Worm (Caenorhabditis elegans): ENCODE measurements around the gene K05B2.2.

K05B2.2 gene

DNA sequence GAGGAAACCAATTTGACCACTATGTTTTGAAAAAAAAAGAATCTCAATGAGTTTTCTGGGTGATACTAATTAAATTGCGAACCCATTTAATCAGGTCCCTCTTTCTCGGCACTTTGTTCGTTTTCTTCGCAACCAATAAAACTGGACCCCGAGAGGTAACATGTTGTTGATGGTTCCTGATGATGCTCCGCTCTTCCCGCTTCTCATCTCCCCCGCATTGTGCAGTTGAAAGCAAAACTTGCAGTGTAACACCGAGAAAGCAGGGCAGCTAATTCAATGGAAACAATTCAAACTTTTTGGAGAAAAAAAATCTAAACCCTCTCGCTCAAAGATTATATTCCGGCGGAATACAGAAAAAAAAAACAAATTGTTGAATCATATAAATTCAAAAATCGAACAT is 53.6 kb downstream of the K05B2.2 start:
- TF ChIP-seq lin-39 (tag; optimal IDR thresholded peaks at IDR 0.05) (no peak), crh-2 (tag; optimal IDR thresholded peaks at IDR 0.05) (no peak), ceh-82 (tag; optimal IDR thresholded peaks at IDR 0.05) (no peak), ztf-4 (tag; optimal IDR thresholded peaks at IDR 0.05) (no peak), ztf-1 (GFP tag; conservative IDR thresholded peaks at IDR 0.05) (no peak), zag-1 (tag; optimal IDR thresholded peaks at IDR 0.05) (no peak), C34F6.9 (tag; optimal IDR thresholded peaks at IDR 0.05) (no peak), nhr-10 (tag; optimal IDR thresholded peaks at IDR 0.05) (no peak), ztf-11 (tag; optimal IDR thresholded peaks at IDR 0.05) (no peak), snpc-4 (tag; optimal IDR thresholded peaks at IDR 0.05) (no peak), nhr-77 (tag; optimal IDR thresholded peaks at IDR 0.05) (no peak), ZK546.5 (tag; optimal IDR thresholded peaks at IDR 0.05) (no peak), Y55F3AM.14 (GFP tag; optimal IDR thresholded peaks at IDR 0.05) (no peak), lin-11 (tag; optimal IDR thresholded peaks at IDR 0.05) (no peak), nhr-21 (tag; optimal IDR thresholded peaks at IDR 0.05) (no peak), nhr-129 (tag; optimal IDR thresholded peaks at IDR 0.05) (no peak), gmeb-1 (tag; optimal IDR thresholded peaks at IDR 0.05) (no peak), sem-4 (tag; optimal IDR thresholded peaks at IDR 0.05) (no peak), skn-1 (tag; optimal IDR thresholded peaks at IDR 0.05) (no peak)

DNA sequence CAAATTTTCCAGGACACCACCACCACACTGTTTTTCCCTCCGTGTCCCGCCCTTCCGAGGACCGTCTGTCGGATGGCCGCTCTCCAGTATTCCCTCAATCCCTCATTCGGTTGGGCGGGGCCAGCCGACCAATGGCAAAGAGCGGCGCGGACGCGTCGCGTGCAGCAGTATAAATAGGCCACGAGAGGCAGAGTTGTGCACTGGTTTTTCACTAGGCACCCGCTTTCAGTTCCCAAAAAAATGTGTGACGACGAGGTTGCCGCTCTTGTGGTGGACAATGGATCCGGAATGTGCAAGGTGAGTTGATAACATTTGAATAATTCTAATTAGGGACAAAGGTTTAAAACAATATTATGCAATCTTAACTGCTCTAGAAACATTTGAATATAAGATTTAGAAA is 54.5 kb downstream of the K05B2.2 start, which contains the start of gene act-4:
act-4 (plus strand) TSS at position 200 of the 400 bp plus-strand sequence.
- TF ChIP-seq nhr-129 (tag; optimal IDR thresholded peaks at IDR 0.05) = peak; percentile 52
- TF ChIP-seq ceh-16 (tag; optimal IDR thresholded peaks at IDR 0.05) = peak; percentile 21
- TF ChIP-seq sma-3 (GFP tag; optimal IDR thresholded peaks at IDR 0.05) = peak; percentile 33
- peak; percentile 78 for TF ChIP-seq F13H6.1 (tag; optimal IDR thresholded peaks at IDR 0.05)
- peak; percentile 54 for TF ChIP-seq sma-9 (GFP tag; optimal IDR thresholded peaks at IDR 0.05)
- TF ChIP-seq sma-9 (tag; optimal IDR thresholded peaks at IDR 0.05) = no peak
- peak; percentile 96 for TF ChIP-seq ama-1 (optimal IDR thresholded peaks at IDR 0.05)
- no peak for TF ChIP-seq ztf-4 (tag; optimal IDR thresholded peaks at IDR 0.05)
- TF ChIP-seq dmd-4 (tag; optimal IDR thresholded peaks at IDR 0.05) = no peak
- no peak for TF ChIP-seq lin-39 (tag; optimal IDR thresholded peaks at IDR 0.05)
- no peak for TF ChIP-seq ztf-1 (GFP tag; conservative IDR thresholded peaks at IDR 0.05)
- TF ChIP-seq mdl-1 (tag; optimal IDR thresholded peaks at IDR 0.05) = peak; percentile 26 to 58
- no peak for TF ChIP-seq nhr-237 (tag; optimal IDR thresholded peaks at IDR 0.05)
- TF ChIP-seq blmp-1 (tag; optimal IDR thresholded peaks at IDR 0.05; ENCODE audit: insufficient read depth) = no peak
- TF ChIP-seq sem-4 (tag; optimal IDR thresholded peaks at IDR 0.05) = peak; percentile 48
- TF ChIP-seq aly-2 (tag; optimal IDR thresholded peaks at IDR 0.05) = no peak
- TF ChIP-seq Y55F3AM.14 (GFP tag; optimal IDR thresholded peaks at IDR 0.05) = no peak
- TF ChIP-seq nhr-12 (tag; optimal IDR thresholded peaks at IDR 0.05) = no peak
- no peak for TF ChIP-seq nhr-6 (tag; optimal IDR thresholded peaks at IDR 0.05)
- TF ChIP-seq elt-3 (tag; optimal IDR thresholded peaks at IDR 0.05) = no peak
- TF ChIP-seq crh-2 (tag; optimal IDR thresholded peaks at IDR 0.05) = no peak
- peak; percentile 33 for TF ChIP-seq zag-1 (tag; optimal IDR thresholded peaks at IDR 0.05)
- TF ChIP-seq nhr-10 (tag; optimal IDR thresholded peaks at IDR 0.05) = no peak
- TF ChIP-seq alr-1 (tag; optimal IDR thresholded peaks at IDR 0.05) = no peak
- peak; percentile 15 for TF ChIP-seq ceh-82 (tag; optimal IDR thresholded peaks at IDR 0.05)
- no peak for TF ChIP-seq peb-1 (tag; optimal IDR thresholded peaks at IDR 0.05)
- TF ChIP-seq nhr-25 (tag; optimal IDR thresholded peaks at IDR 0.05) = no peak
- no peak for TF ChIP-seq nhr-11 (tag; optimal IDR thresholded peaks at IDR 0.05)
- no peak for TF ChIP-seq fos-1 (tag; optimal IDR thresholded peaks at IDR 0.05)
- TF ChIP-seq nhr-23 (tag; optimal IDR thresholded peaks at IDR 0.05) = no peak
- no peak for TF ChIP-seq gmeb-1 (tag; optimal IDR thresholded peaks at IDR 0.05)
- no peak for TF ChIP-seq elt-1 (tag; optimal IDR thresholded peaks at IDR 0.05)
- peak; percentile 20 for TF ChIP-seq mab-5 (tag; optimal IDR thresholded peaks at IDR 0.05)
- no peak for TF ChIP-seq ztf-11 (tag; optimal IDR thresholded peaks at IDR 0.05)
- no peak for TF ChIP-seq snpc-4 (tag; optimal IDR thresholded peaks at IDR 0.05)
- TF ChIP-seq lin-13 (GFP tag; optimal IDR thresholded peaks at IDR 0.05) = peak; percentile 26
- TF ChIP-seq mbf-1 (tag; optimal IDR thresholded peaks at IDR 0.05) = no peak
- no peak for TF ChIP-seq ZK546.5 (tag; optimal IDR thresholded peaks at IDR 0.05)
- no peak for TF ChIP-seq nhr-77 (tag; optimal IDR thresholded peaks at IDR 0.05)
- no peak for TF ChIP-seq unc-39 (tag; optimal IDR thresholded peaks at IDR 0.05)
- TF ChIP-seq skn-1 (tag; optimal IDR thresholded peaks at IDR 0.05) = no peak
- no peak for TF ChIP-seq lin-11 (tag; optimal IDR thresholded peaks at IDR 0.05)
- TF ChIP-seq unc-55 (GFP tag; optimal IDR thresholded peaks at IDR 0.05) = peak; percentile 43
- TF ChIP-seq R02D3.7 (tag; optimal IDR thresholded peaks at IDR 0.05) = no peak
- TF ChIP-seq nhr-21 (tag; optimal IDR thresholded peaks at IDR 0.05) = no peak
- no peak for TF ChIP-seq egl-27 (tag; optimal IDR thresholded peaks at IDR 0.05)
- peak; percentile 15 to 59 for TF ChIP-seq lsy-2 (tag; optimal IDR thresholded peaks at IDR 0.05)
- peak; percentile 41 for TF ChIP-seq C34F6.9 (tag; optimal IDR thresholded peaks at IDR 0.05)
- no peak for TF ChIP-seq unc-62 (GFP tag; optimal IDR thresholded peaks at IDR 0.05)

Data from whole organism, L2 larva.